Fruit fly (Drosophila melanogaster): ENCODE measurements around the gene CG32201.

dm6 chr3L:18653737-18654136 lies 44.3 kb downstream of the CG32201 start:
- TF ChIP-seq ttk (optimal IDR thresholded peaks at IDR 0.05), result no peak
- TF ChIP-seq psq (optimal IDR thresholded peaks at IDR 0.05), result no peak
- no peak for TF ChIP-seq h (optimal IDR thresholded peaks at IDR 0.05)

All from Kc167 (cell line).